Comparison of ENCODE assay signal across 5 fruit fly cellular contexts in the genomic region with DNA sequence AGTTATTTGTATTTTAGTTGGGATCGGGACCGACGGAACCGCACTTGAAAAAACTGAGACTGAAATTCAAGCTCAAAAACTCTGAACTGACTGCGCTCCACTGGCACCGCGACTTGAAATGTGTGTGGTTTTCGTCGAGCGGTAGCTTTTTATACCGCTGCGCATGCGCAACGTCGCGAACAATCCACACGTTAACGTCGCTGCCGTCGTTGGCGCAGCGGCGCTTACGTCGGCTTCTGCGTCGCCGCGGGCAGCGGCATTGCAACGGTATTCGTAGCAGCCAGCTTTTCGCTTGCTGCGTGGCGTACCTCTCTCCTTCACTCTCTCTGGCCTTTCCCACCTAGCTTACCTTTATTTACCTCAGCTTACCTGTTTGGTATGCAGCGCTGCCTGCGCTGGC.
A peak's percentile ranks its signal among the peaks of the same experiment; 100 is the strongest.
TF ChIP-seq lines count a peak whose summit lies in the region.

A gene (minus strand): TSS at position 124 of the 400 bp plus-strand sequence.

- no peak for TF ChIP-seq CTCF in whole organism, embryonic (GFP tag; optimal IDR thresholded peaks at IDR 0.05; lab: Kevin White, UChicago)

TF ChIP-seq in whole organism, adult, 20 proteins besides CTCF, POLR2A, EP300 and RAD21:
- TF ChIP-seq cic (GFP tag; optimal IDR thresholded peaks at IDR 0.05; lab: Kevin White, UChicago) (no peak), ovo (GFP tag; optimal IDR thresholded peaks at IDR 0.05; lab: Kevin White, UChicago) (peak; percentile 2)

TF ChIP-seq in whole organism, embryonic, 481 proteins besides CTCF, POLR2A, EP300 and RAD21 (continues in another document):
- TF ChIP-seq Lhr (GFP tag; optimal IDR thresholded peaks at IDR 0.05; lab: Kevin White, UChicago): no peak
- no peak for TF ChIP-seq CG2889 (GFP tag; IDR thresholded peaks at IDR 0.05; lab: Robert Waterston, UW)
- TF ChIP-seq yki (optimal IDR thresholded peaks at IDR 0.05; lab: Kevin White, UChicago): no peak
- TF ChIP-seq en (GFP tag; optimal IDR thresholded peaks at IDR 0.05; lab: Kevin White, UChicago): no peak
- no peak for TF ChIP-seq chm (GFP tag; IDR thresholded peaks at IDR 0.05; lab: Robert Waterston, UW)
- TF ChIP-seq CG4854 (GFP tag; optimal IDR thresholded peaks at IDR 0.05; lab: Kevin White, UChicago): no peak
- no peak for TF ChIP-seq al (GFP tag; IDR thresholded peaks at IDR 0.05; lab: Robert Waterston, UW)
- 0 out of 3 replicates have a peak, but pooled peaks have one; percentile 39 for TF ChIP-seq otp (GFP tag; IDR thresholded peaks at IDR 0.05; lab: Robert Waterston, UW)
- TF ChIP-seq CG11504 (tag; optimal IDR thresholded peaks at IDR 0.05; lab: Kevin White, UChicago): no peak
- no peak for TF ChIP-seq CG9932 (GFP tag; IDR thresholded peaks at IDR 0.05; lab: Robert Waterston, UW)
- no peak for TF ChIP-seq cad (GFP tag; optimal IDR thresholded peaks at IDR 0.05; lab: Kevin White, UChicago)
- no peak for TF ChIP-seq NK7.1 (GFP tag; optimal IDR thresholded peaks at IDR 0.05; lab: Kevin White, UChicago)
- TF ChIP-seq CG10147 (GFP tag; optimal IDR thresholded peaks at IDR 0.05; lab: Kevin White, UChicago): no peak
- TF ChIP-seq ab (GFP tag; optimal IDR thresholded peaks at IDR 0.05; lab: Kevin White, UChicago): no peak
- no peak for TF ChIP-seq CG15269 (tag; optimal IDR thresholded peaks at IDR 0.05; lab: Kevin White, UChicago)
- no peak for TF ChIP-seq bcd (GFP tag; optimal IDR thresholded peaks at IDR 0.05; lab: Kevin White, UChicago)
- no peak for TF ChIP-seq Hr3 (GFP tag; optimal IDR thresholded peaks at IDR 0.05; lab: Kevin White, UChicago)
- TF ChIP-seq HLH3B (GFP tag; IDR thresholded peaks at IDR 0.05; lab: Robert Waterston, UW): no peak
- TF ChIP-seq CG17385 (GFP tag; optimal IDR thresholded peaks at IDR 0.05; lab: Kevin White, UChicago): no peak
- no peak for TF ChIP-seq CG17829 (tag; optimal IDR thresholded peaks at IDR 0.05; lab: Kevin White, UChicago)
- no peak for TF ChIP-seq CG3407 (GFP tag; optimal IDR thresholded peaks at IDR 0.05; lab: Kevin White, UChicago)
- TF ChIP-seq z (GFP tag; IDR thresholded peaks at IDR 0.05; lab: Robert Waterston, UW): no peak

TF ChIP-seq in whole organism, prepupa, 60 proteins besides CTCF, POLR2A, EP300 and RAD21:
- TF ChIP-seq CG32006 (GFP tag; optimal IDR thresholded peaks at IDR 0.05; lab: Kevin White, UChicago) (no peak), CG3032 (tag; optimal IDR thresholded peaks at IDR 0.05; lab: Kevin White, UChicago) (no peak), CG34406 (GFP tag; optimal IDR thresholded peaks at IDR 0.05; lab: Kevin White, UChicago) (no peak), CG8319 (GFP tag; optimal IDR thresholded peaks at IDR 0.05; lab: Kevin White, UChicago) (no peak), fkh (GFP tag; optimal IDR thresholded peaks at IDR 0.05; lab: Kevin White, UChicago) (peak; percentile 48), esn (GFP tag; optimal IDR thresholded peaks at IDR 0.05; lab: Kevin White, UChicago) (no peak), Eip78C (GFP tag; lab: Kevin White, UChicago) (peak; percentile 65), fd85E (GFP tag; optimal IDR thresholded peaks at IDR 0.05; lab: Kevin White, UChicago) (no peak), CG4318 (GFP tag; optimal IDR thresholded peaks at IDR 0.05; lab: Kevin White, UChicago) (no peak), CG6854 (GFP tag; optimal IDR thresholded peaks at IDR 0.05; lab: Kevin White, UChicago) (no peak), Sox102F (GFP tag; optimal IDR thresholded peaks at IDR 0.05; lab: Kevin White, UChicago) (no peak), salr (GFP tag; optimal IDR thresholded peaks at IDR 0.05; lab: Kevin White, UChicago) (no peak), CG6163 (GFP tag; IDR thresholded peaks at IDR 0.05; lab: Robert Waterston, UW) (0 out of 3 replicates have a peak, but pooled peaks have one; percentile 7), Ets96B (tag; optimal IDR thresholded peaks at IDR 0.05; lab: Kevin White, UChicago) (no peak)
TF ChIP-seq in whole organism, prepupa: peak in this region for 3.

TF ChIP-seq in whole organism, pupa, 21 proteins besides CTCF, POLR2A, EP300 and RAD21:
- 0 out of 2 replicates have a peak, but pooled peaks have one; percentile 7 for TF ChIP-seq CG12605 (GFP tag; IDR thresholded peaks at IDR 0.05; lab: Robert Waterston, UW)
- no peak for TF ChIP-seq D1 (tag; optimal IDR thresholded peaks at IDR 0.05; lab: Kevin White, UChicago)
- no peak for TF ChIP-seq CG34367 (tag; optimal IDR thresholded peaks at IDR 0.05; lab: Kevin White, UChicago)
- TF ChIP-seq CG32121 (GFP tag; IDR thresholded peaks at IDR 0.05; lab: Robert Waterston, UW): 0 out of 2 replicates have a peak, but pooled peaks have one; percentile 15
- TF ChIP-seq fd96Ca (GFP tag; IDR thresholded peaks at IDR 0.05; lab: Robert Waterston, UW): no peak
- no peak for TF ChIP-seq Pif1B (GFP tag; optimal IDR thresholded peaks at IDR 0.05; lab: Kevin White, UChicago)
- no peak for TF ChIP-seq Pif1A (GFP tag; optimal IDR thresholded peaks at IDR 0.05; lab: Kevin White, UChicago)
- no peak for TF ChIP-seq CG9948 (tag; optimal IDR thresholded peaks at IDR 0.05; lab: Kevin White, UChicago)
- TF ChIP-seq CG13204 (GFP tag; optimal IDR thresholded peaks at IDR 0.05; lab: Kevin White, UChicago): peak; percentile 25
- no peak for TF ChIP-seq Snoo (tag; optimal IDR thresholded peaks at IDR 0.05; lab: Kevin White, UChicago)
- no peak; the same call in 1 of the 2 replicates for TF ChIP-seq Ets98B (GFP tag; IDR thresholded peaks at IDR 0.05; lab: Robert Waterston, UW)
- TF ChIP-seq CG4496 (GFP tag; IDR thresholded peaks at IDR 0.05; lab: Robert Waterston, UW): no peak
- TF ChIP-seq EcR (GFP tag; optimal IDR thresholded peaks at IDR 0.05; lab: Kevin White, UChicago): peak; percentile 29
- no peak for TF ChIP-seq rn (GFP tag; IDR thresholded peaks at IDR 0.05; lab: Robert Waterston, UW)

TF ChIP-seq in whole organism, wandering third instar larva, 38 proteins besides CTCF, POLR2A, EP300 and RAD21:
- TF ChIP-seq Rel (GFP tag; optimal IDR thresholded peaks at IDR 0.05; lab: Kevin White, UChicago) (no peak), Rel (tag; optimal IDR thresholded peaks at IDR 0.05; lab: Kevin White, UChicago) (no peak), brk (GFP tag; optimal IDR thresholded peaks at IDR 0.05; lab: Kevin White, UChicago) (no peak), dmrt93B (GFP tag; optimal IDR thresholded peaks at IDR 0.05; lab: Kevin White, UChicago) (no peak), Dif (GFP tag; optimal IDR thresholded peaks at IDR 0.05; lab: Kevin White, UChicago; ENCODE audit: partially characterized antibody) (peak; percentile 17), CG32264 (GFP tag; optimal IDR thresholded peaks at IDR 0.05; lab: Kevin White, UChicago) (no peak), fru (GFP tag; optimal IDR thresholded peaks at IDR 0.05; lab: Kevin White, UChicago) (no peak), Hr78 (GFP tag; optimal IDR thresholded peaks at IDR 0.05; lab: Kevin White, UChicago) (no peak), Hnf4 (GFP tag; optimal IDR thresholded peaks at IDR 0.05; lab: Kevin White, UChicago) (no peak), lola (GFP tag; optimal IDR thresholded peaks at IDR 0.05; lab: Kevin White, UChicago) (no peak), dl (GFP tag; optimal IDR thresholded peaks at IDR 0.05; lab: Kevin White, UChicago; ENCODE audit: insufficient read depth in 1 of 2, partially characterized antibody in 2 of 2) (peak in 1 of 2 experiments; percentile 28), usp (GFP tag; optimal IDR thresholded peaks at IDR 0.05; lab: Kevin White, UChicago) (no peak), h (GFP tag; optimal IDR thresholded peaks at IDR 0.05; lab: Kevin White, UChicago) (no peak), Hr83 (GFP tag; optimal IDR thresholded peaks at IDR 0.05; lab: Kevin White, UChicago; ENCODE audit: poor library complexity, severe bottlenecking) (no peak), Vsx2 (GFP tag; optimal IDR thresholded peaks at IDR 0.05; lab: Kevin White, UChicago; ENCODE audit: partially characterized antibody) (peak; percentile 17), CG9705 (GFP tag; optimal IDR thresholded peaks at IDR 0.05; lab: Kevin White, UChicago) (no peak)
